Worm (Caenorhabditis elegans): ENCODE results near the gene cas-1.

DNA sequence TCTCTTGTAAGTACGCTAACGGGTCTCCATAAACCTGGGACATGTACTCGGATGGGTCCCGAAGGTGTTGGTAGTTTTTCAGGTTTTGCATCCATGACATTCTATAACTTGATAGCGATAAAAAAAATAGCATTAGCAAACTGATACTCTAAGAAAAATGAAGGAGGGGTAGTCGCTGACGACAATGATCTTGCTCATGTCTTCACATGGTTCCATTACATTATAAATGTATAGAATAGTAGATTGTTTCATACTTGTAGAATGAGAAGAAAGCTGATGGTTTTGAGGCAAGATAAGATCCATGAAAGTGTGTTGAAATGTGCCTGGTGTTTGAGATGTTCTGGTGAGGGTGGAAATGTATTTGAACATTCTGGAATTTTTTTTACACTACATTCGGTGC, 6.4 kb downstream of the cas-1 start, which contains the start of gene mec-4:
- no peak for TF ChIP-seq ama-1 (optimal IDR thresholded peaks at IDR 0.05)
- TF ChIP-seq daf-16 (GFP tag; optimal IDR thresholded peaks at IDR 0.05), result peak in 1 of 2 experiments; percentile 37
- no peak for TF ChIP-seq daf-16 (tag; optimal IDR thresholded peaks at IDR 0.05)
- TF ChIP-seq ces-1 (GFP tag; optimal IDR thresholded peaks at IDR 0.05), result no peak
- TF ChIP-seq jun-1 (tag; optimal IDR thresholded peaks at IDR 0.05), result no peak
- TF ChIP-seq lsy-2 (tag; optimal IDR thresholded peaks at IDR 0.05), result no peak
- TF ChIP-seq ctbp-1 (GFP tag; IDR thresholded peaks at IDR 0.05), result no peak
